Worm (Caenorhabditis elegans) whole organism, L3 larva: Measurements from ENCODE around the gene hlh-28.

ENCODE experiments used
- R02D3.7 ChIP-seq: fragments of 150-350 bp; optimal IDR thresholded peaks from 2 replicates; lab custom pipeline; 2014; ENCODE audit warnings: missing biosample characterization, missing genetic modification characterization
- ZK546.5 ChIP-seq: sonication (generic microtip); optimal IDR thresholded peaks from 2 replicates; lab custom pipeline; 2017; ENCODE audit warnings: missing biosample characterization, missing genetic modification characterization
- aly-2 ChIP-seq: fragments of 150-350 bp; optimal IDR thresholded peaks from 2 replicates; lab custom pipeline; 2014; ENCODE audit warnings: missing biosample characterization, missing genetic modification characterization
- ama-1 ChIP-seq: fragments of 150-350 bp; optimal IDR thresholded peaks from 2 replicates; lab custom pipeline; 2018
- ceh-16 ChIP-seq: sonication (generic microtip); optimal IDR thresholded peaks from 2 replicates; lab custom pipeline; 2017; ENCODE audit warnings: missing biosample characterization, missing genetic modification characterization
- ceh-28 ChIP-seq: fragments of 150-350 bp; optimal IDR thresholded peaks from 2 replicates; lab custom pipeline; 2014; ENCODE audit warnings: missing biosample characterization, missing genetic modification reagents, missing genetic modification characterization
- ceh-82 ChIP-seq: fragments of 150-350 bp; optimal IDR thresholded peaks from 2 replicates; lab custom pipeline; 2014; ENCODE audit warnings: missing biosample characterization, missing genetic modification characterization
- ceh-9 ChIP-seq: sonication (generic microtip); optimal IDR thresholded peaks from 2 replicates; lab custom pipeline; 2018; ENCODE audit warnings: missing biosample characterization, missing genetic modification characterization
- daf-12 ChIP-seq: fragments of 150-350 bp; optimal IDR thresholded peaks from 2 replicates; lab custom pipeline; 2014; ENCODE audit warnings: missing biosample characterization, missing genetic modification reagents, missing genetic modification characterization
- egl-27 ChIP-seq: sonication (generic microtip); optimal IDR thresholded peaks from 4 replicates; lab custom pipeline; 2017; ENCODE audit warnings: missing biosample characterization, missing genetic modification reagents, missing genetic modification characterization
- egl-5 ChIP-seq: fragments of 150-350 bp; optimal IDR thresholded peaks from 2 replicates; lab custom pipeline; 2017; ENCODE audit warnings: missing biosample characterization, missing genetic modification reagents, missing genetic modification characterization, inconsistent platforms
- elt-1 ChIP-seq: fragments of 150-350 bp; optimal IDR thresholded peaks from 2 replicates; lab custom pipeline; 2014; ENCODE audit warnings: missing biosample characterization, missing genetic modification characterization
- elt-2 ChIP-seq: sonication (generic microtip); optimal IDR thresholded peaks from 2 replicates; lab custom pipeline; 2016; ENCODE audit warnings: missing genetic modification reagents, mild to moderate bottlenecking, missing genetic modification characterization, missing compliant biosample characterization
- elt-3 ChIP-seq, 3 experiments: fragments of 150-350 bp in 1 of 3; sonication (generic microtip) in 2 of 3; optimal IDR thresholded peaks; 2 replicates in 2 of 3; 4 replicates in 1 of 3; lab custom pipeline; 2014 to 2017; ENCODE audit warnings: missing biosample characterization in 3 of 3, missing genetic modification characterization in 3 of 3
- eor-1 ChIP-seq, 2 experiments: fragments of 150-350 bp; optimal IDR thresholded peaks; 2 replicates each; lab custom pipeline; 2014 to 2018; ENCODE audit warnings: missing biosample characterization in 2 of 2, missing genetic modification characterization in 2 of 2
- fkh-2 ChIP-seq: fragments of 150-350 bp; optimal IDR thresholded peaks from 2 replicates; lab custom pipeline; 2014; ENCODE audit warnings: missing biosample characterization, missing genetic modification reagents, missing genetic modification characterization
- fos-1 ChIP-seq: fragments of 150-350 bp; optimal IDR thresholded peaks from 2 replicates; lab custom pipeline; 2014; ENCODE audit warnings: missing biosample characterization, missing genetic modification characterization
- jun-1 ChIP-seq: fragments of 150-350 bp; optimal IDR thresholded peaks from 2 replicates; lab custom pipeline; 2014; ENCODE audit warnings: missing biosample characterization, missing genetic modification reagents, missing genetic modification characterization
- lin-15B ChIP-seq: fragments of 150-350 bp; optimal IDR thresholded peaks from 2 replicates; lab custom pipeline; 2014; ENCODE audit warnings: missing biosample characterization, missing genetic modification characterization
- lin-39 ChIP-seq: fragments of 150-350 bp; optimal IDR thresholded peaks from 2 replicates; lab custom pipeline; 2018; ENCODE audit warnings: missing biosample characterization, missing genetic modification reagents, missing genetic modification characterization
- lsy-12 ChIP-seq: sonication (generic microtip); optimal IDR thresholded peaks from 2 replicates; lab custom pipeline; 2016; ENCODE audit warnings: mild to moderate bottlenecking, missing genetic modification characterization, missing compliant biosample characterization
- mdl-1 ChIP-seq: fragments of 150-350 bp; optimal IDR thresholded peaks from 2 replicates; lab custom pipeline; 2014; ENCODE audit warnings: missing biosample characterization, missing genetic modification characterization
- mml-1 ChIP-seq: fragments of 150-350 bp; sonication (generic microtip); optimal IDR thresholded peaks from 3 replicates; lab custom pipeline; 2014; ENCODE audit warnings: missing biosample characterization, missing genetic modification characterization
- nfya-1 ChIP-seq: sonication (generic microtip); optimal IDR thresholded peaks from 2 replicates; lab custom pipeline; 2017; ENCODE audit warnings: missing genetic modification characterization, mild to moderate bottlenecking, missing compliant biosample characterization, antibody characterized with exemption, moderate library complexity; ENCODE audit not compliant: insufficient read depth
- nhr-11 ChIP-seq: fragments of 150-350 bp; optimal IDR thresholded peaks from 2 replicates; lab custom pipeline; 2014; ENCODE audit warnings: missing biosample characterization, missing genetic modification characterization
- nhr-12 ChIP-seq: fragments of 150-350 bp; optimal IDR thresholded peaks from 2 replicates; lab custom pipeline; 2014; ENCODE audit warnings: missing biosample characterization, missing genetic modification characterization
- nhr-23 ChIP-seq: fragments of 150-350 bp; optimal IDR thresholded peaks from 2 replicates; lab custom pipeline; 2014; ENCODE audit warnings: missing biosample characterization, missing genetic modification reagents, missing genetic modification characterization
- nhr-237 ChIP-seq: fragments of 150-350 bp; optimal IDR thresholded peaks from 2 replicates; lab custom pipeline; 2014; ENCODE audit warnings: missing biosample characterization, missing genetic modification characterization
- nhr-25 ChIP-seq: sonication (generic microtip); optimal IDR thresholded peaks from 2 replicates; lab custom pipeline; 2017; ENCODE audit warnings: missing biosample characterization, missing genetic modification characterization
- nhr-28 ChIP-seq: fragments of 150-350 bp; optimal IDR thresholded peaks from 2 replicates; lab custom pipeline; 2014; ENCODE audit warnings: missing biosample characterization, missing genetic modification characterization
- nhr-43 ChIP-seq: sonication (generic microtip); optimal IDR thresholded peaks from 2 replicates; lab custom pipeline; 2016; ENCODE audit warnings: mild to moderate bottlenecking, missing genetic modification characterization, missing compliant biosample characterization; ENCODE audit not compliant: poor library complexity, severe bottlenecking
- nhr-67 ChIP-seq: fragments of 150-350 bp; optimal IDR thresholded peaks from 2 replicates; lab custom pipeline; 2014; ENCODE audit warnings: missing biosample characterization, missing genetic modification characterization
- nhr-76 ChIP-seq: fragments of 150-350 bp; sonication (generic microtip); optimal IDR thresholded peaks from 5 replicates; lab custom pipeline; 2014; ENCODE audit warnings: missing biosample characterization, missing genetic modification characterization
- nhr-77 ChIP-seq: fragments of 150-350 bp; optimal IDR thresholded peaks from 2 replicates; lab custom pipeline; 2014; ENCODE audit warnings: missing biosample characterization, missing genetic modification characterization
- pha-4 ChIP-seq: fragments of 150-350 bp; optimal IDR thresholded peaks from 2 replicates; lab custom pipeline; 2014; ENCODE audit warnings: missing biosample characterization, missing genetic modification reagents, missing genetic modification characterization
- pqm-1 ChIP-seq: fragments of 150-350 bp; optimal IDR thresholded peaks from 2 replicates; lab custom pipeline; 2017; ENCODE audit warnings: missing biosample characterization, missing genetic modification characterization, inconsistent platforms
- sea-2 ChIP-seq: fragments of 150-350 bp; sonication (generic microtip); optimal IDR thresholded peaks from 4 replicates; lab custom pipeline; 2014; ENCODE audit warnings: missing biosample characterization, missing genetic modification reagents, missing genetic modification characterization
- skn-1 ChIP-seq: fragments of 150-350 bp; optimal IDR thresholded peaks from 2 replicates; lab custom pipeline; 2014; ENCODE audit warnings: missing biosample characterization, missing genetic modification characterization
- snpc-4 ChIP-seq: fragments of 150-350 bp; optimal IDR thresholded peaks from 2 replicates; lab custom pipeline; 2014; ENCODE audit warnings: missing biosample characterization, missing genetic modification characterization
- unc-39 ChIP-seq: sonication (generic microtip); optimal IDR thresholded peaks from 4 replicates; lab custom pipeline; 2017; ENCODE audit warnings: missing biosample characterization, missing genetic modification characterization
- unc-62 ChIP-seq: fragments of 150-350 bp; sonication (generic microtip); optimal IDR thresholded peaks from 4 replicates; lab custom pipeline; 2014; ENCODE audit warnings: missing biosample characterization, missing genetic modification reagents, missing genetic modification characterization
- zag-1 ChIP-seq: fragments of 150-350 bp; optimal IDR thresholded peaks from 2 replicates; lab custom pipeline; 2014; ENCODE audit warnings: missing biosample characterization, missing genetic modification characterization
- ztf-11 ChIP-seq: fragments of 150-350 bp; optimal IDR thresholded peaks from 2 replicates; lab custom pipeline; 2014; ENCODE audit warnings: missing biosample characterization, missing genetic modification characterization
- ztf-4 ChIP-seq: fragments of 150-350 bp; optimal IDR thresholded peaks from 2 replicates; lab custom pipeline; 2014; ENCODE audit warnings: missing biosample characterization, missing genetic modification characterization

hlh-28 gene

DNA sequence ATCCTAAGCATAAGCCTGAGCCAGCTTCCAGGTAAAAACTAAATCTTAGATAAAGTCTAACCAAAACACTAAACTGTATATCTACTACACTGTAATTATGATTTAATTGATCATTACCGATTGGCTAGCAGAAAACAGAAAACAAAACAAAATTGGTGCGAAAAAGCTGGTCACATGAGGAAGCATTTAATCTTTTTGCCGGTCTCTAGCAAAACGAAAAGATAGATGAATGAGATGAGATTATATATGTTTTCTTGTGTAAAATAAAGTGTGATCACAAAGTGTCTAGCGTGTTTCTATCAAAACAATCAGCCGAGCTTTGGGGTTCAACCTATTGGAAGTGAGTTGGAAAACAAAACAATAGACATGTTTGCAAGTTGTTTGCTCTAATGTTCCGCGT, 16.0 kb upstream of the hlh-28 start:
- TF ChIP-seq jun-1 (tag; lab: Kevin White, UChicago), result no peak
- TF ChIP-seq nfya-1 (tag; lab: Kevin White, UChicago), result no peak
- TF ChIP-seq ceh-9, result no peak
- TF ChIP-seq nhr-12 (tag; lab: Kevin White, UChicago), result no peak
- TF ChIP-seq ama-1, result no peak
- peak; percentile 30 for TF ChIP-seq lin-39 (tag; lab: Kevin White, UChicago)
- no peak for TF ChIP-seq pha-4
- TF ChIP-seq pqm-1 (tag; lab: Kevin White, UChicago), result no peak
- TF ChIP-seq zag-1 (tag; lab: Kevin White, UChicago), result no peak
- no peak for TF ChIP-seq egl-5 (tag; lab: Kevin White, UChicago)
- TF ChIP-seq unc-39 (tag; lab: Kevin White, UChicago), result no peak
- no peak for TF ChIP-seq nhr-25 (tag; lab: Kevin White, UChicago)
- peak; percentile 87 for TF ChIP-seq elt-1 (tag; lab: Kevin White, UChicago)
- no peak for TF ChIP-seq elt-3 (tag; optimal IDR thresholded peaks at IDR 0.05; lab: Kevin White, UChicago)
- TF ChIP-seq, all 47 proteins: peak for 2

- TF ChIP-seq ceh-82 (tag; lab: Kevin White, UChicago) (no peak), eor-1 (tag; optimal IDR thresholded peaks at IDR 0.05; lab: Kevin White, UChicago) (no peak), unc-39 (tag; lab: Kevin White, UChicago) (no peak), daf-12 (tag; lab: Kevin White, UChicago) (no peak), nhr-25 (tag; lab: Kevin White, UChicago) (no peak), pha-4 (peak; percentile 29), nhr-237 (no peak), elt-2 (tag; lab: Kevin White, UChicago) (peak; percentile 54), pqm-1 (tag; lab: Kevin White, UChicago) (no peak)
Measured at ce11 chrX:17537568-17537967, 13.3 kb upstream of the hlh-28 start.

DNA sequence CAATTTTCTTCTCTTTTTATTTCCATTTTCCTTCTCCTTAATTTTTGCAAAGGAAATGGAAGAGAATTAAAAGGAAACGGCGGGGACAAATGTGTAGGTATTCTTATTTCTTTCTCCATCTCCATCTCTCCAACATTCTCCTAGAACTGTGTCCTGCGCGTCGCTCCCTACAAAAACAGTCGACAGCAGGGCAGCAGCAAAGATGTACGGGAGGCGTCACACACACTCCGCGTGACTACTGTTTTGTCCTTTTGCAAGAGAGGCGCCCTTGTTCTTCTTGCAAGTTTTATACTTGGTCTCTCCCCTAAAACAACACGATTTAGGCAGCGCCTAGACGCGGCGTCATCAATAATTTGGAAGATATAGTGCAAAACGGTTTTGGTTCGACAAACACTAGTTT, 10.9 kb upstream of the hlh-28 start:
- TF ChIP-seq mdl-1 (no peak), ceh-28 (no peak), sea-2 (GFP tag; lab: Kevin White, UChicago) (no peak), ceh-16 (no peak), nhr-23 (tag; lab: Kevin White, UChicago) (peak; percentile 70), nhr-25 (tag; lab: Kevin White, UChicago) (peak; percentile 73), nhr-43 (tag; lab: Kevin White, UChicago) (peak; percentile 73), nfya-1 (tag; lab: Kevin White, UChicago) (no peak), mml-1 (tag; lab: Kevin White, UChicago) (no peak), ZK546.5 (no peak), elt-1 (tag; lab: Kevin White, UChicago) (no peak), fkh-2 (tag; lab: Kevin White, UChicago) (no peak), jun-1 (tag; lab: Kevin White, UChicago) (no peak), snpc-4 (no peak)

DNA sequence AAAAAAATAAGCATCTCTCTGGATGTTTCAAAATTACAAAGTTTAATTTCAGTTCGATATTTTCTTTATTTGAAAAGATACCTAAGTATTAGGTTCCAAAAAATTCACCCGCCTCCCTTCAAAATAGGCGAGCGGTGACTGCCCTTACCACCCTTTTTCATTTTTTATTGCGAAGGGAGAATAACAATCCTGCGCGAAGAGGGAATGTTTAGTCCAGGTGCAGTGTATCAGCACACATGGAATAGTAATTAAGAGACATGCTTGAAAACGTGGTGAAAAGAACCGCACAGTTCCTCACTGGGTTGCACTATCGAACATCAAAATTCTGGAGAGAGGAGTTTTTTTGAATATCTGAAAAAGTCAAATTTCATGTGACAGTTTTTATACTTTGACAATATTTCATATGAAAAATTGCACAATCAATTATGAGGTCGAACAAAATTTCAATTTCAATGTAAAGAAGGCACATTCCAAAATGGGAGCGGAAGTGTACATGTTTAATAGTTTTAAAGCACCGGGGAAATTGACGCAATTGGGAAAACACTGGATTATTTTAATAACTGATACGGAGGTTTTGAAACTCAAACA, 6.4 kb upstream of the hlh-28 start:
- no peak for TF ChIP-seq nhr-67 (tag; lab: Kevin White, UChicago)
- TF ChIP-seq ztf-11 (tag; lab: Kevin White, UChicago), result no peak
- no peak for TF ChIP-seq elt-1 (tag; lab: Kevin White, UChicago)
- no peak for TF ChIP-seq nhr-11
- peak; percentile 69 for TF ChIP-seq nhr-23 (tag; lab: Kevin White, UChicago)
- TF ChIP-seq ceh-82 (tag; lab: Kevin White, UChicago), result peak; percentile 76
- peak; percentile 68 for TF ChIP-seq nfya-1 (tag; lab: Kevin White, UChicago)
- no peak for TF ChIP-seq ceh-16
- peak; percentile 88 for TF ChIP-seq ceh-28
- no peak for TF ChIP-seq daf-12 (tag; lab: Kevin White, UChicago)
- TF ChIP-seq aly-2, result no peak
- TF ChIP-seq lin-15B (tag; lab: Kevin White, UChicago), result no peak
- peak; percentile 43 for TF ChIP-seq skn-1 (tag; lab: Kevin White, UChicago)
- no peak for TF ChIP-seq pqm-1 (tag; lab: Kevin White, UChicago)
- TF ChIP-seq unc-39 (tag; lab: Kevin White, UChicago), result no peak
- TF ChIP-seq snpc-4, result peak; percentile 48
- TF ChIP-seq elt-3 (tag; optimal IDR thresholded peaks at IDR 0.05; lab: Kevin White, UChicago), result no peak
- peak; percentile 67 for TF ChIP-seq pha-4
- TF ChIP-seq nhr-28 (tag; lab: Kevin White, UChicago), result no peak
- TF ChIP-seq ceh-9, result no peak
- TF ChIP-seq fkh-2 (tag; lab: Kevin White, UChicago), result no peak
- peak; percentile 55 for TF ChIP-seq nhr-25 (tag; lab: Kevin White, UChicago)
- TF ChIP-seq ztf-4 (tag; lab: Kevin White, UChicago), result no peak
- no peak for TF ChIP-seq ZK546.5
- peak; percentile 20 for TF ChIP-seq nhr-237
- no peak for TF ChIP-seq fos-1
- peak; percentile 65 for TF ChIP-seq R02D3.7 (tag; lab: Kevin White, UChicago)
- no peak for TF ChIP-seq nhr-76
- TF ChIP-seq nhr-77, result peak; percentile 90
- no peak for TF ChIP-seq zag-1 (tag; lab: Kevin White, UChicago)
- TF ChIP-seq egl-27 (tag; lab: Kevin White, UChicago), result no peak
- TF ChIP-seq lsy-12, result peak; percentile 82
- TF ChIP-seq unc-62 (GFP tag; lab: Kevin White, UChicago), result no peak
